Worm (Caenorhabditis elegans) whole organism, L2 larva: Measurements from ENCODE around the gene gtap-1.

Experiments used
- C34F6.9 ChIP-seq: fragments of 150-350 bp; optimal IDR thresholded peaks from 2 replicates; lab custom pipeline; 2014; ENCODE audit warnings: missing biosample characterization, missing genetic modification characterization
- R02D3.7 ChIP-seq: fragments of 150-350 bp; optimal IDR thresholded peaks from 2 replicates; lab custom pipeline; 2014; ENCODE audit warnings: missing biosample characterization, missing genetic modification characterization
- Y55F3AM.14 ChIP-seq: fragments of 200-800 bp; sonication (Bioruptor generic); optimal IDR thresholded peaks from 2 replicates; lab custom pipeline; 2018; ENCODE audit warnings: mild to moderate bottlenecking, missing genetic modification characterization, missing compliant biosample characterization
- ZK546.5 ChIP-seq: sonication (generic microtip); optimal IDR thresholded peaks from 2 replicates; lab custom pipeline; 2017; ENCODE audit warnings: missing biosample characterization, missing genetic modification characterization
- alr-1 ChIP-seq: fragments of 150-350 bp; optimal IDR thresholded peaks from 2 replicates; lab custom pipeline; 2014; ENCODE audit warnings: missing biosample characterization, missing genetic modification characterization
- ama-1 ChIP-seq: fragments of 150-350 bp; optimal IDR thresholded peaks from 2 replicates; lab custom pipeline; 2018; ENCODE audit warnings: inconsistent platforms
- blmp-1 ChIP-seq: sonication (generic microtip); optimal IDR thresholded peaks from 2 replicates; lab custom pipeline; 2017; ENCODE audit warnings: missing genetic modification characterization, mild to moderate bottlenecking, missing compliant biosample characterization, antibody characterized with exemption, moderate library complexity; ENCODE audit not compliant: insufficient read depth
- ceh-16 ChIP-seq: fragments of 150-350 bp; optimal IDR thresholded peaks from 2 replicates; lab custom pipeline; 2014; ENCODE audit warnings: missing biosample characterization, missing genetic modification characterization
- ceh-82 ChIP-seq: fragments of 150-350 bp; optimal IDR thresholded peaks from 2 replicates; lab custom pipeline; 2014; ENCODE audit warnings: missing biosample characterization, missing genetic modification characterization
- crh-2 ChIP-seq: sonication (generic microtip); optimal IDR thresholded peaks from 2 replicates; lab custom pipeline; 2017; ENCODE audit warnings: missing biosample characterization, missing genetic modification characterization
- dmd-4 ChIP-seq: sonication (generic microtip); optimal IDR thresholded peaks from 2 replicates; lab custom pipeline; 2017; ENCODE audit warnings: missing biosample characterization, missing genetic modification characterization
- egl-27 ChIP-seq: sonication (generic microtip); optimal IDR thresholded peaks from 3 replicates; lab custom pipeline; 2017; ENCODE audit warnings: missing biosample characterization, missing genetic modification reagents, missing genetic modification characterization
- elt-1 ChIP-seq: fragments of 150-350 bp; optimal IDR thresholded peaks from 2 replicates; lab custom pipeline; 2014; ENCODE audit warnings: missing biosample characterization, missing genetic modification characterization
- elt-3 ChIP-seq: sonication (generic microtip); optimal IDR thresholded peaks from 2 replicates; lab custom pipeline; 2017; ENCODE audit warnings: missing biosample characterization, missing genetic modification characterization
- fos-1 ChIP-seq: fragments of 150-350 bp; optimal IDR thresholded peaks from 2 replicates; lab custom pipeline; 2014; ENCODE audit warnings: missing biosample characterization, missing genetic modification characterization
- gmeb-1 ChIP-seq: fragments of 150-350 bp; optimal IDR thresholded peaks from 2 replicates; lab custom pipeline; 2014; ENCODE audit warnings: missing biosample characterization, missing genetic modification characterization
- lin-13 ChIP-seq: fragments of 150-350 bp; optimal IDR thresholded peaks from 2 replicates; lab custom pipeline; 2014; ENCODE audit warnings: missing biosample characterization, missing genetic modification reagents, missing genetic modification characterization
- lin-39 ChIP-seq: fragments of 150-350 bp; optimal IDR thresholded peaks from 2 replicates; lab custom pipeline; 2014; ENCODE audit warnings: missing biosample characterization, missing genetic modification reagents, missing genetic modification characterization
- nhr-11 ChIP-seq: fragments of 150-350 bp; optimal IDR thresholded peaks from 2 replicates; lab custom pipeline; 2014; ENCODE audit warnings: missing biosample characterization, missing genetic modification characterization
- nhr-12 ChIP-seq: fragments of 150-350 bp; optimal IDR thresholded peaks from 2 replicates; lab custom pipeline; 2014; ENCODE audit warnings: missing biosample characterization, missing genetic modification characterization
- nhr-21 ChIP-seq: fragments of 150-350 bp; optimal IDR thresholded peaks from 2 replicates; lab custom pipeline; 2014; ENCODE audit warnings: missing biosample characterization, missing genetic modification characterization
- nhr-23 ChIP-seq: fragments of 150-350 bp; optimal IDR thresholded peaks from 2 replicates; lab custom pipeline; 2014; ENCODE audit warnings: missing biosample characterization, missing genetic modification reagents, missing genetic modification characterization
- nhr-237 ChIP-seq: fragments of 150-350 bp; optimal IDR thresholded peaks from 2 replicates; lab custom pipeline; 2014; ENCODE audit warnings: missing biosample characterization, missing genetic modification characterization
- nhr-25 ChIP-seq: fragments of 150-350 bp; sonication (generic microtip); optimal IDR thresholded peaks from 3 replicates; lab custom pipeline; 2014; ENCODE audit warnings: missing biosample characterization, missing genetic modification characterization
- nhr-77 ChIP-seq: fragments of 150-350 bp; optimal IDR thresholded peaks from 2 replicates; lab custom pipeline; 2014; ENCODE audit warnings: missing biosample characterization, missing genetic modification characterization
- peb-1 ChIP-seq: fragments of 150-350 bp; optimal IDR thresholded peaks from 2 replicates; lab custom pipeline; 2014; ENCODE audit warnings: missing biosample characterization, missing genetic modification characterization
- sem-4 ChIP-seq: fragments of 150-350 bp; optimal IDR thresholded peaks from 2 replicates; lab custom pipeline; 2014; ENCODE audit warnings: missing biosample characterization, missing genetic modification reagents, missing genetic modification characterization
- skn-1 ChIP-seq: sonication (generic microtip); optimal IDR thresholded peaks from 2 replicates; lab custom pipeline; 2017; ENCODE audit warnings: missing biosample characterization, missing genetic modification characterization
- snpc-4 ChIP-seq: fragments of 150-350 bp; optimal IDR thresholded peaks from 2 replicates; lab custom pipeline; 2014; ENCODE audit warnings: missing biosample characterization, missing genetic modification characterization
- unc-39 ChIP-seq: fragments of 150-350 bp; optimal IDR thresholded peaks from 2 replicates; lab custom pipeline; 2014; ENCODE audit warnings: missing biosample characterization, missing genetic modification characterization
- unc-55 ChIP-seq: fragments of 150-350 bp; sonication (generic microtip); optimal IDR thresholded peaks from 3 replicates; lab custom pipeline; 2014; ENCODE audit warnings: missing biosample characterization, missing genetic modification reagents, missing genetic modification characterization
- unc-62 ChIP-seq: fragments of 150-350 bp; optimal IDR thresholded peaks from 2 replicates; lab custom pipeline; 2014; ENCODE audit warnings: missing biosample characterization, missing genetic modification reagents, missing genetic modification characterization
- zag-1 ChIP-seq: fragments of 150-350 bp; optimal IDR thresholded peaks from 2 replicates; lab custom pipeline; 2014; ENCODE audit warnings: missing biosample characterization, missing genetic modification characterization
- ztf-1 ChIP-seq: fragments of 200-800 bp; sonication (Bioruptor generic); conservative IDR thresholded peaks from 2 replicates; pipeline ENCODE4 v1.3.6; 2022; ENCODE audit warnings: missing genetic modification characterization, missing compliant biosample characterization
- ztf-11 ChIP-seq: sonication (generic microtip); optimal IDR thresholded peaks from 2 replicates; lab custom pipeline; 2017; ENCODE audit warnings: missing biosample characterization, missing genetic modification characterization
- ztf-4 ChIP-seq: fragments of 150-350 bp; optimal IDR thresholded peaks from 2 replicates; lab custom pipeline; 2014; ENCODE audit warnings: missing biosample characterization, missing genetic modification characterization

gtap-1 gene

DNA sequence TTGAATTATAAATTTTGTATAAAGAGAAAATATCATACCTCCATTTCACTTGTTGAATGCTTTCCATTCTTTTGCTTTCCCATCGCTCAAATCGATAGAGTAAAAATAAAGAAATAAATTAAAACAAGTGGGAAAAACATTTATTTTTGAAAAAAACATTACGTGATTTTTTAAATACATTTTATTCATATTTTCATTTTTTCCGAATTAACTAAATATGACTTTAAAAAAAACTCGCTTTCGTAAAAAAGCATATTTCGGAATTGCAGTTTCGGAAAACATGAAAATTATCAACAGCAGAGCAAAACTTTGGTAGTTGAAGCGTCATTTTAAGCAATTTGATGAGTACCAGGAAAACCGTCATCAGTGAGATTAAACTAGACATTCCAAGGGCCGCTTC is 33.5 kb downstream of the gtap-1 start, which contains the start of gene K05F1.8:
TSS of gene K05F1.8 (minus strand) at position 101 of the 400 bp plus-strand sequence.
- TF ChIP-seq nhr-11 (tag; lab: Kevin White, UChicago) (no peak), gmeb-1 (no peak), sem-4 (no peak), ztf-1 (GFP tag; lab: Robert Waterston, UW) (no peak), elt-1 (tag; lab: Kevin White, UChicago) (no peak), ztf-4 (tag; lab: Kevin White, UChicago) (no peak), nhr-12 (no peak), peb-1 (tag; lab: Kevin White, UChicago) (no peak), ceh-82 (tag; lab: Kevin White, UChicago) (no peak), alr-1 (tag; lab: Kevin White, UChicago) (no peak), skn-1 (tag; lab: Kevin White, UChicago) (no peak), nhr-23 (tag; lab: Kevin White, UChicago) (no peak), unc-55 (GFP tag; lab: Kevin White, UChicago) (no peak), blmp-1 (tag; lab: Kevin White, UChicago) (no peak), unc-39 (no peak), lin-13 (no peak), ZK546.5 (tag; lab: Kevin White, UChicago) (no peak), fos-1 (tag; lab: Kevin White, UChicago) (no peak)
- TF ChIP-seq, all 48 proteins: peak for 0

DNA sequence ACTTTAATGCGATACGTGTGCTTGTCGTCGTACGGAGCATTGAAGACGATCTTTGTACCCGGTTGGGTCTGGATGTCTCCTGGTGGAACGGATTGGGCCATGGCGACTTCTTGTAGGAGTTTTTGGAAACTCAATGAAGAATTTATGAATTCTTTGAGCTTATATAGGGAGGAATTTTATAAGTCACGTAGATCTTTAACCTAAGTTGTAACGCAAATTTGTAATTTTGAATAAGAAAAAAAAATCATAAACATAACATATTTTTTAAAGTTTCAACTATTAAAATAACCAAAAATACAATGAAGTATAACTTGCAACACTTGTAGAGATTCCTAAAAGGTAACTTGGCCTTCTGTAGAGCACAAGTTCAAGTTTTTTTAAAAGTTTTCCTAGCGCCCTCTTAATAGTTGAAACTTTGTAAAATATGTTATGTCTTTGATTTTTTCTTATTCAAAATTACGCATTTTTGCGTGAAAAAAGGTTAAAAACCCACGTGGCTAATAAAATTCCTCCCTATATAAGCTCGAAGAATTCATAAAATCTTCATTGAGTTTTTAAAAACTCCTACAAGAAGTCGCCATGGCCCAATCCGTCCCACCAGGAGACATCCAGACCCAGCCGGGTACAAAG is 35.6 kb downstream of the gtap-1 start, which contains the start of the genes msp-63 and msp-142:
TSS of gene msp-63 (minus strand) at position 101 of the 630 bp plus-strand sequence.
TSS of gene msp-142 (plus strand) at position 580 of the 630 bp plus-strand sequence.
- no peak for TF ChIP-seq nhr-237 (tag; lab: Kevin White, UChicago)
- TF ChIP-seq lin-39 (tag; lab: Kevin White, UChicago): no peak
- no peak for TF ChIP-seq alr-1 (tag; lab: Kevin White, UChicago)
- no peak for TF ChIP-seq nhr-21
- no peak for TF ChIP-seq dmd-4
- TF ChIP-seq ceh-16 (tag; lab: Kevin White, UChicago): no peak
- TF ChIP-seq ama-1 (lab: Kevin White, UChicago): no peak
- TF ChIP-seq C34F6.9 (tag; lab: Kevin White, UChicago): no peak
- no peak for TF ChIP-seq lin-13
- no peak for TF ChIP-seq nhr-25
- no peak for TF ChIP-seq gmeb-1
- TF ChIP-seq egl-27 (tag; lab: Kevin White, UChicago): no peak

DNA sequence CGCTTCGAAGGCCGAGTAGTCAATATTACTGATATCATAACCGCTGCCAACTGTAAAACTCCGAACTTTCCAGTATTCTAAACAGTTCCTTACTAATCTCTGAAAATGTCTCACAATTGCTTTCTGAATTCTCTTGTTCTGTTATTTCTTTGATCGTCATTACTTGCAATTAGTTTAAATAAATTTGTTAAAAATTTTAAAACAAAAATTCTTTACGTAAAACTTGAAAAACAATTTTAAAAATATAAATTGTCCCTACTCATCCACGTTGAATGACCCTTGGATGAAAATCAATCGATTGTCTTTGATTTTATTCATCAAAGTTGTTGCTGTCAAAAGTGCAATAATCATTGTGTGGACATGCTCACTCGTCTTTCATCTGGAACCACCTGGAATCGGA is 38.8 kb downstream of the gtap-1 start, which contains the start of gene acdh-8:
TSS of gene acdh-8 (plus strand) at position 301 of the 400 bp plus-strand sequence.
- no peak for TF ChIP-seq snpc-4 (tag; lab: Kevin White, UChicago)
- no peak for TF ChIP-seq nhr-77 (tag; lab: Kevin White, UChicago)
- TF ChIP-seq zag-1 (tag; lab: Kevin White, UChicago): no peak
- TF ChIP-seq fos-1 (tag; lab: Kevin White, UChicago): no peak
- TF ChIP-seq ceh-16 (tag; lab: Kevin White, UChicago): no peak
- TF ChIP-seq lin-39 (tag; lab: Kevin White, UChicago): no peak
- no peak for TF ChIP-seq ztf-4 (tag; lab: Kevin White, UChicago)
- TF ChIP-seq elt-3 (tag; lab: Kevin White, UChicago): no peak
- no peak for TF ChIP-seq unc-55 (GFP tag; lab: Kevin White, UChicago)

DNA sequence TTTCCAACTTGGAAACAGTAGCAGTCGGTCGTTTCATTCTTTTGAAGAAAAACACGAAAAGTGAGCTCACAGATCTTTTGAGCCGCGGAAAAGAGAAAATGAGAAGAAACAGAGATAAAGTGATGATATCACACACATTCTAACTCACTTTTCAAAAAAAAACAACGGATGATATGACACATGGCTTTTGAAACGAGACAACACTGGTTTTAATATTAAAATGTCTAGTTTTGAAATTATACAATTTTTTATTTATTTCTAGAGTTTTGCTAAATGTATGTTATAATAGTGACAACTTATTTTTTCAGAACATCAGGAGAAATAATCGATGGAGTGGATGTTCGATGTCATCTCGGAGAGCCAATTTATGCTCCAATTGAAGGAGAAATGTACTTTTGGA is 40.5 kb downstream of the gtap-1 start, which contains the start of gene K05F1.14:
TSS of gene K05F1.14 (minus strand) at position 101 of the 400 bp plus-strand sequence.
- TF ChIP-seq fos-1 (tag; lab: Kevin White, UChicago) (no peak), Y55F3AM.14 (GFP tag; lab: Kevin White, UChicago) (no peak), sem-4 (no peak), R02D3.7 (tag; lab: Kevin White, UChicago) (no peak), crh-2 (tag; lab: Kevin White, UChicago) (no peak), unc-55 (GFP tag; lab: Kevin White, UChicago) (no peak), ztf-4 (tag; lab: Kevin White, UChicago) (no peak), ceh-16 (tag; lab: Kevin White, UChicago) (no peak), dmd-4 (no peak), unc-62 (no peak), alr-1 (tag; lab: Kevin White, UChicago) (no peak), ztf-11 (no peak), snpc-4 (tag; lab: Kevin White, UChicago) (no peak)
